Worm (Caenorhabditis elegans) whole organism, young adult: ENCODE measurements around the gene egl-27.

Experiments
- F10E7.11 ChIP-seq: sonication (generic microtip); optimal IDR thresholded peaks from 2 replicates; lab custom pipeline; 2017; ENCODE audit warnings: mild to moderate bottlenecking, missing genetic modification characterization, moderate library complexity, missing compliant biosample characterization
- F22D6.2 ChIP-seq: sonication (generic microtip); optimal IDR thresholded peaks from 2 replicates; lab custom pipeline; 2016; ENCODE audit warnings: mild to moderate bottlenecking, missing genetic modification characterization, missing compliant biosample characterization
- F33H1.4 ChIP-seq: fragments of 200-800 bp; sonication (Bioruptor generic); IDR thresholded peaks from 2 replicates; pipeline ENCODE4 v1.3.6; 2022; ENCODE audit warnings: missing genetic modification reagents, missing genetic modification characterization, missing compliant biosample characterization
- F49E8.2 ChIP-seq: sonication (generic microtip); optimal IDR thresholded peaks from 3 replicates; lab custom pipeline; 2017; ENCODE audit warnings: missing genetic modification characterization, mild to moderate bottlenecking, missing compliant biosample characterization, antibody characterized with exemption, moderate library complexity; ENCODE audit not compliant: insufficient read depth
- T26A5.8 ChIP-seq: sonication (generic microtip); optimal IDR thresholded peaks from 2 replicates; lab custom pipeline; 2016; ENCODE audit warnings: missing genetic modification characterization, missing compliant biosample characterization
- Y53G8AR.9 ChIP-seq: fragments of 200-800 bp; sonication (Bioruptor generic); conservative IDR thresholded peaks from 2 replicates; pipeline ENCODE4 v1.3.6; 2022; ENCODE audit warnings: missing genetic modification reagents, missing genetic modification characterization, missing compliant biosample characterization
- Y56A3A.18 ChIP-seq: fragments of 200-800 bp; sonication (Bioruptor generic); IDR thresholded peaks from 2 replicates; pipeline ENCODE4 v1.3.6; 2022; ENCODE audit warnings: missing genetic modification reagents, missing genetic modification characterization, missing compliant biosample characterization
- Y79H2A.3 ChIP-seq: fragments of 200-800 bp; sonication (Bioruptor generic); conservative IDR thresholded peaks from 2 replicates; pipeline ENCODE4 v1.3.6; 2022; ENCODE audit warnings: missing genetic modification reagents, missing genetic modification characterization, missing compliant biosample characterization
- atf-7 ChIP-seq: sonication (generic microtip); optimal IDR thresholded peaks from 2 replicates; lab custom pipeline; 2017; ENCODE audit warnings: mild to moderate bottlenecking, missing genetic modification characterization, missing compliant biosample characterization
- attf-6 ChIP-seq: fragments of 200-800 bp; sonication (Bioruptor generic); IDR thresholded peaks from 2 replicates; pipeline ENCODE4 v1.3.6; 2022; ENCODE audit warnings: missing genetic modification reagents, missing genetic modification characterization, missing compliant biosample characterization
- bed-1 ChIP-seq: fragments of 200-800 bp; sonication (Bioruptor generic); IDR thresholded peaks from 2 replicates; pipeline ENCODE4 v1.3.6; 2022; ENCODE audit warnings: missing genetic modification reagents, missing genetic modification characterization, missing compliant biosample characterization
- cebp-1 ChIP-seq, 2 experiments: fragments of 200-800 bp in 1 of 2; sonication (Bioruptor generic) in 1 of 2; sonication (generic microtip) in 1 of 2; IDR thresholded peaks in 1 of 2; optimal IDR thresholded peaks in 1 of 2; 2 replicates each; pipeline versions ENCODE4 v1.3.6 to Lab custom; 2017 to 2022; ENCODE audit warnings: missing compliant biosample characterization in 2 of 2, missing genetic modification characterization in 2 of 2, mild to moderate bottlenecking in 1 of 2, missing genetic modification reagents in 1 of 2, moderate library complexity in 1 of 2
- ceh-100 ChIP-seq: fragments of 200-800 bp; sonication (Bioruptor generic); IDR thresholded peaks from 2 replicates; pipeline ENCODE4 v1.3.6; 2022; ENCODE audit warnings: missing genetic modification reagents, missing genetic modification characterization, missing compliant biosample characterization
- ceh-27 ChIP-seq: fragments of 200-800 bp; sonication (Bioruptor generic); optimal IDR thresholded peaks from 2 replicates; lab custom pipeline; 2018; ENCODE audit warnings: mild to moderate bottlenecking, missing genetic modification characterization, moderate library complexity, missing compliant biosample characterization
- chd-7 ChIP-seq: sonication (generic microtip); optimal IDR thresholded peaks from 2 replicates; lab custom pipeline; 2016; ENCODE audit warnings: mild to moderate bottlenecking, missing genetic modification characterization, moderate library complexity, missing compliant biosample characterization
- dpff-1 ChIP-seq: sonication (generic microtip); optimal IDR thresholded peaks from 2 replicates; lab custom pipeline; 2017; ENCODE audit warnings: mild to moderate bottlenecking, missing genetic modification characterization, missing compliant biosample characterization
- egl-18 ChIP-seq: fragments of 200-800 bp; sonication (Bioruptor generic); IDR thresholded peaks from 2 replicates; pipeline ENCODE4 v1.3.6; 2022; ENCODE audit warnings: missing genetic modification reagents, missing genetic modification characterization, missing compliant biosample characterization
- egrh-3 ChIP-seq: fragments of 200-800 bp; sonication (Bioruptor generic); IDR thresholded peaks from 2 replicates; pipeline ENCODE4 v1.3.6; 2022; ENCODE audit warnings: missing genetic modification reagents, missing genetic modification characterization, missing compliant biosample characterization
- hlh-26 ChIP-seq: fragments of 200-800 bp; sonication (Bioruptor generic); conservative IDR thresholded peaks from 2 replicates; pipeline ENCODE4 v1.3.6; 2022; ENCODE audit warnings: missing genetic modification reagents, missing genetic modification characterization, missing compliant biosample characterization
- hmg-1.2 ChIP-seq: fragments of 200-800 bp; sonication (Bioruptor generic); IDR thresholded peaks from 2 replicates; pipeline ENCODE4 v1.3.6; 2022; ENCODE audit warnings: missing genetic modification reagents, missing genetic modification characterization, missing compliant biosample characterization
- lag-1 ChIP-seq: fragments of 200-800 bp; sonication (Bioruptor generic); IDR thresholded peaks from 2 replicates; pipeline ENCODE4 v1.3.6; 2022; ENCODE audit warnings: missing genetic modification reagents, missing genetic modification characterization, missing compliant biosample characterization
- let-526 ChIP-seq: fragments of 200-800 bp; sonication (Bioruptor generic); IDR thresholded peaks from 2 replicates; pipeline ENCODE4 v1.3.6; 2022; ENCODE audit warnings: missing genetic modification reagents, missing genetic modification characterization, missing compliant biosample characterization
- lin-26 ChIP-seq: fragments of 200-800 bp; sonication (Bioruptor generic); IDR thresholded peaks from 2 replicates; pipeline ENCODE4 v1.3.6; 2022; ENCODE audit warnings: missing genetic modification reagents, missing genetic modification characterization, missing compliant biosample characterization
- lin-35 ChIP-seq, 3 experiments: fragments of 150-350 bp in 2 of 3; sonication (generic microtip) in 1 of 3; optimal IDR thresholded peaks; 2 replicates each; lab custom pipeline; 2014 to 2018; ENCODE audit warnings: missing biosample characterization in 3 of 3, missing genetic modification characterization in 3 of 3, missing genetic modification reagents in 3 of 3
- lin-54 ChIP-seq: fragments of 200-800 bp; sonication (Bioruptor generic); optimal IDR thresholded peaks from 2 replicates; lab custom pipeline; 2018; ENCODE audit warnings: mild to moderate bottlenecking, missing genetic modification characterization, missing compliant biosample characterization
- lsl-1 ChIP-seq: fragments of 200-800 bp; sonication (Bioruptor generic); optimal IDR thresholded peaks from 2 replicates; lab custom pipeline; 2018; ENCODE audit warnings: mild to moderate bottlenecking, missing genetic modification characterization, moderate library complexity, missing compliant biosample characterization
- madf-3 ChIP-seq: fragments of 200-800 bp; sonication (Bioruptor generic); IDR thresholded peaks from 2 replicates; pipeline ENCODE4 v1.3.6; 2022; ENCODE audit warnings: missing genetic modification reagents, missing genetic modification characterization, missing compliant biosample characterization
- mxl-1 ChIP-seq: sonication (generic microtip); optimal IDR thresholded peaks from 2 replicates; lab custom pipeline; 2016; ENCODE audit warnings: missing genetic modification characterization, missing compliant biosample characterization
- nfyb-1 ChIP-seq: fragments of 200-800 bp; sonication (Bioruptor generic); IDR thresholded peaks from 2 replicates; pipeline ENCODE4 v1.3.6; 2022; ENCODE audit warnings: missing genetic modification reagents, missing genetic modification characterization, missing compliant biosample characterization
- nhr-179 ChIP-seq: sonication (generic microtip); optimal IDR thresholded peaks from 2 replicates; lab custom pipeline; 2016; ENCODE audit warnings: mild to moderate bottlenecking, missing genetic modification characterization, missing compliant biosample characterization
- nhr-80 ChIP-seq: sonication (generic microtip); optimal IDR thresholded peaks from 2 replicates; lab custom pipeline; 2016; ENCODE audit warnings: missing genetic modification characterization, missing compliant biosample characterization
- rcor-1 ChIP-seq: fragments of 200-800 bp; sonication (Bioruptor generic); IDR thresholded peaks from 2 replicates; pipeline ENCODE4 v1.3.6; 2022; ENCODE audit warnings: missing genetic modification reagents, missing genetic modification characterization, missing compliant biosample characterization
- snpc-1.1 ChIP-seq: sonication (generic microtip); optimal IDR thresholded peaks from 2 replicates; lab custom pipeline; 2017; ENCODE audit warnings: missing genetic modification characterization, mild to moderate bottlenecking, missing compliant biosample characterization, antibody characterized with exemption, moderate library complexity, missing genotype, missing genetic modification reagents; ENCODE audit not compliant: insufficient read depth
- snpc-3.4 ChIP-seq: sonication (generic microtip); optimal IDR thresholded peaks from 2 replicates; lab custom pipeline; 2017; ENCODE audit warnings: missing genetic modification characterization, mild to moderate bottlenecking, missing compliant biosample characterization, antibody characterized with exemption, moderate library complexity, missing genotype, missing genetic modification reagents
- tbx-9 ChIP-seq: sonication (generic microtip); optimal IDR thresholded peaks from 2 replicates; lab custom pipeline; 2016; ENCODE audit warnings: borderline replicate concordance, missing genetic modification characterization, inconsistent platforms, missing compliant biosample characterization
- xnd-1 ChIP-seq: sonication (generic microtip); optimal IDR thresholded peaks from 2 replicates; lab custom pipeline; 2016; ENCODE audit warnings: missing genotype, missing genetic modification reagents, missing genetic modification characterization, missing compliant biosample characterization
- zfh-2 ChIP-seq: fragments of 200-800 bp; sonication (Bioruptor generic); conservative IDR thresholded peaks from 2 replicates; pipeline ENCODE4 v1.3.6; 2022; ENCODE audit warnings: missing genetic modification reagents, missing genetic modification characterization, missing compliant biosample characterization
- zim-3 ChIP-seq: sonication (generic microtip); optimal IDR thresholded peaks from 2 replicates; lab custom pipeline; 2017; ENCODE audit warnings: mild to moderate bottlenecking, missing genetic modification characterization, moderate library complexity, missing compliant biosample characterization
- ztf-3 ChIP-seq: fragments of 200-800 bp; sonication (Bioruptor generic); optimal IDR thresholded peaks from 2 replicates; lab custom pipeline; 2018; ENCODE audit warnings: mild to moderate bottlenecking, missing genetic modification characterization, missing compliant biosample characterization

egl-27 gene

DNA sequence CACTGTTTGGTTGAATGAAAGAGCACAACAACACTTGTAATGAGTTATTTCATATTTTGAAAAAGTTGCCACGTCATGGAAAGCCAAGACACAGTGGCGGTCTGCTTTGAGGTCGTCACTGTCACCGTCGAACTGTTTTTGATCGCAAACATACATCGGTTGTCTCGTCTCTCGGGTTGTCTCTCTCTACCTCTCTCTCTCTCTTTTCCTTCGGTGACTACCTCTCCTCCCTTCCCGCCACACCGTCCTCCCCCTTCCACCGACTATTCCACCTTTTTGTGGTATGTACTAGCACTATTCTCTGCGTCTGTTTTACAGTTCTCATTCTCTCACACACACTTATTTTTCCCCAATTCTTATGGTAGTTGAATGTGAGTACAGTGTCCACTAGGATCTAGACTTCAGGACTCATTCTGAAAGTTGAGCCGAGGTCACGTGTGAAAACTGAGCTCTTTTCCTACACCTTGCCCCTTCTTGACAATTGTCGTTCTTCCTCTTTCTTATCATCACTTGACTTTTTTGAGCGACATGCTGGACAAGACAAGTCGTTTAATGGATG is 948 bp upstream of the egl-27 start (continued):
- TF ChIP-seq tbx-9 (tag; lab: Kevin White, UChicago) (no peak), egl-18 (no peak), snpc-3.4 (no peak), lag-1 (GFP tag; lab: Robert Waterston, UW) (no peak), lin-26 (GFP tag; lab: Robert Waterston, UW) (no peak), rcor-1 (GFP tag; lab: Robert Waterston, UW) (no peak), ceh-100 (GFP tag; lab: Robert Waterston, UW) (no peak), mxl-1 (tag; lab: Kevin White, UChicago) (no peak), madf-3 (GFP tag; lab: Robert Waterston, UW) (no peak), dpff-1 (tag; lab: Kevin White, UChicago) (no peak), lin-54 (no peak), nhr-179 (tag; lab: Kevin White, UChicago) (no peak), ztf-3 (no peak), egrh-3 (GFP tag; lab: Robert Waterston, UW) (peak; percentile 64), snpc-1.1 (tag; lab: Kevin White, UChicago) (no peak), atf-7 (tag; lab: Kevin White, UChicago) (peak; percentile 5), F22D6.2 (tag; lab: Kevin White, UChicago) (no peak), F33H1.4 (GFP tag; lab: Robert Waterston, UW) (no peak), zim-3 (tag; lab: Kevin White, UChicago) (no peak), T26A5.8 (tag; lab: Kevin White, UChicago) (no peak), Y53G8AR.9 (GFP tag; lab: Robert Waterston, UW) (no peak)

ce11 chrII:6835500-6835899 is 692 bp downstream of the egl-27 start:
- TF ChIP-seq nfyb-1 (GFP tag; lab: Robert Waterston, UW): no peak
- no peak for TF ChIP-seq F10E7.11
- peak; percentile 8 for TF ChIP-seq nhr-80 (tag; lab: Kevin White, UChicago)
- TF ChIP-seq F22D6.2 (tag; lab: Kevin White, UChicago): no peak
- TF ChIP-seq ztf-3: no peak
- no peak for TF ChIP-seq zfh-2
- no peak for TF ChIP-seq lsl-1 (GFP tag; lab: Kevin White, UChicago)
- no peak for TF ChIP-seq let-526 (GFP tag; lab: Robert Waterston, UW)
- TF ChIP-seq cebp-1 (GFP tag; IDR thresholded peaks at IDR 0.05; lab: Robert Waterston, UW): no peak
- no peak for TF ChIP-seq cebp-1 (tag; optimal IDR thresholded peaks at IDR 0.05; lab: Kevin White, UChicago)
- no peak for TF ChIP-seq chd-7 (tag; lab: Kevin White, UChicago)
- TF ChIP-seq hlh-26 (GFP tag; lab: Robert Waterston, UW): no peak
- peak in 1 of 3 experiments; percentile 1 for TF ChIP-seq lin-35 (GFP tag; optimal IDR thresholded peaks at IDR 0.05; lab: Kevin White, UChicago)
- no peak for TF ChIP-seq egrh-3 (GFP tag; lab: Robert Waterston, UW)
- TF ChIP-seq attf-6: no peak
- TF ChIP-seq bed-1 (GFP tag; lab: Robert Waterston, UW): no peak
- no peak for TF ChIP-seq Y56A3A.18 (GFP tag; lab: Robert Waterston, UW)
- TF ChIP-seq xnd-1 (tag; lab: Kevin White, UChicago): no peak
- no peak for TF ChIP-seq F49E8.2 (tag; lab: Kevin White, UChicago)
- peak; percentile 44; the same call in 1 of the 2 replicates for TF ChIP-seq hmg-1.2 (GFP tag; lab: Robert Waterston, UW)
- TF ChIP-seq ceh-27 (GFP tag; lab: Kevin White, UChicago): peak; percentile 34
- no peak for TF ChIP-seq Y79H2A.3
